Worm (Caenorhabditis elegans): ENCODE measurements around the gene T19C3.7.
A peak's percentile ranks its signal among the peaks of the same experiment; 100 is the strongest.

T19C3.7 gene

DNA sequence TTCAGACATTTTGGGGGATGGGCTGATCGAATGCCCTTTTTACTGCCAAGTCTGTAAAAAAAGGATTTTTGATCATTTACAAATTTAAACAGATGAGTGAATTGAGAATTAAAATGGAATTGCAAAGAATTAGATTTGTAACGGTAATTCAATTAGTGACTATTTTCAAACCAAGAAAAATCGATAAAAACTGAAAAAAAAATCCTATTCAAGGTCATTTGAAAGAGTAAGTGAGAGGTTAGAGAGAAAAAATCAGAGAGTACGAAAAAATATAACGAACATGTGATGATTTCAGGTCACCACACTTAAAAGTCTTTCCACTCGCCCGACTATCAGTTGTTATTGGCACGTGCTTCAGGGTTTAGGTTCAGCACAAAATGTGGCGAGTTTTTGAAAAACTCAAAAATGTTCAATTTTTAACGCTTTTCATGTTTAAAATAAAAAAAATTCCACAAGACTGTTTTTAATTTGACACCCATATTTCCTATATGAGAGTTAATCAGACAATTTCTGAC lies 15.7 kb downstream of the T19C3.7 start, which contains the start of gene T19C3.4 (continued):
- TF ChIP-seq hlh-11 (tag; optimal IDR thresholded peaks at IDR 0.05) (peak; percentile 56), lin-15B (tag; optimal IDR thresholded peaks at IDR 0.05) (no peak), vab-7 (GFP tag; IDR thresholded peaks at IDR 0.05) (no peak), aha-1 (tag) (peak; percentile 23), spr-1 (tag; optimal IDR thresholded peaks at IDR 0.05) (no peak), daf-8 (GFP tag; IDR thresholded peaks at IDR 0.05) (no peak), zip-2 (tag; optimal IDR thresholded peaks at IDR 0.05) (no peak), ceh-28 (tag; optimal IDR thresholded peaks at IDR 0.05) (no peak), cey-2 (tag; optimal IDR thresholded peaks at IDR 0.05; ENCODE audit: borderline replicate concordance, insufficient read depth) (no peak), set-16 (GFP tag; IDR thresholded peaks at IDR 0.05) (no peak), mxl-3 (GFP tag; optimal IDR thresholded peaks at IDR 0.05) (peak; percentile 11), nhr-10 (tag; optimal IDR thresholded peaks at IDR 0.05) (no peak), nhr-28 (tag; optimal IDR thresholded peaks at IDR 0.05) (peak; percentile 73), ztf-7 (tag; optimal IDR thresholded peaks at IDR 0.05) (no peak), T26A8.4 (GFP tag; IDR thresholded peaks at IDR 0.05) (no peak), fos-1 (tag; optimal IDR thresholded peaks at IDR 0.05) (no peak), T20F7.1 (GFP tag; optimal IDR thresholded peaks at IDR 0.05) (no peak), fkh-10 (GFP tag; optimal IDR thresholded peaks at IDR 0.05) (no peak), snpc-1.2 (GFP tag; IDR thresholded peaks at IDR 0.05) (no peak), ama-1 (optimal IDR thresholded peaks at IDR 0.05) (no peak), nhr-77 (tag; optimal IDR thresholded peaks at IDR 0.05) (peak; percentile 57), ceh-32 (tag; optimal IDR thresholded peaks at IDR 0.05; ENCODE audit: poor library complexity) (no peak), dpl-1 (GFP tag; optimal IDR thresholded peaks at IDR 0.05) (no peak), lin-39 (tag; optimal IDR thresholded peaks at IDR 0.05) (no peak), lsy-2 (tag; optimal IDR thresholded peaks at IDR 0.05) (peak in 1 of 2 experiments; percentile 22), unc-39 (tag; optimal IDR thresholded peaks at IDR 0.05) (no peak), daf-16 (GFP tag; optimal IDR thresholded peaks at IDR 0.05) (no peak), daf-16 (tag; optimal IDR thresholded peaks at IDR 0.05) (peak; percentile 39), unc-62 (GFP tag; optimal IDR thresholded peaks at IDR 0.05 in 1 of 2) (no peak), unc-62 (tag; optimal IDR thresholded peaks at IDR 0.05) (no peak), unc-130 (GFP tag; optimal IDR thresholded peaks at IDR 0.05) (no peak), daf-19 (GFP tag; conservative IDR thresholded peaks at IDR 0.05) (no peak), gei-8 (GFP tag; optimal IDR thresholded peaks at IDR 0.05) (no peak), dve-1 (tag; optimal IDR thresholded peaks at IDR 0.05; ENCODE audit: insufficient read depth) (peak; percentile 58), pha-4 (GFP tag; IDR thresholded peaks at IDR 0.05) (no peak), pha-4 (tag; optimal IDR thresholded peaks at IDR 0.05) (no peak), lin-38 (GFP tag; IDR thresholded peaks at IDR 0.05) (no peak), mep-1 (tag; optimal IDR thresholded peaks at IDR 0.05) (peak; percentile 19), egl-43 (GFP tag; IDR thresholded peaks at IDR 0.05) (no peak), Y5F2A.4 (GFP tag; optimal IDR thresholded peaks at IDR 0.05) (no peak), ctbp-1 (GFP tag; IDR thresholded peaks at IDR 0.05) (no peak), ceh-20 (GFP tag; IDR thresholded peaks at IDR 0.05) (no peak), F26F4.8 (GFP tag; conservative IDR thresholded peaks at IDR 0.05) (no peak), madf-5 (GFP tag; IDR thresholded peaks at IDR 0.05) (no peak), saeg-2 (GFP tag; IDR thresholded peaks at IDR 0.05) (no peak), nhr-11 (tag; optimal IDR thresholded peaks at IDR 0.05) (no peak), F49E8.2 (tag; optimal IDR thresholded peaks at IDR 0.05; ENCODE audit: borderline replicate concordance) (no peak), ZK337.2 (GFP tag; IDR thresholded peaks at IDR 0.05) (no peak)

Measured in whole organism, L4 larva.